Fruit fly (Drosophila melanogaster): ENCODE data around the gene CG17032.

Gene CG17032

DNA sequence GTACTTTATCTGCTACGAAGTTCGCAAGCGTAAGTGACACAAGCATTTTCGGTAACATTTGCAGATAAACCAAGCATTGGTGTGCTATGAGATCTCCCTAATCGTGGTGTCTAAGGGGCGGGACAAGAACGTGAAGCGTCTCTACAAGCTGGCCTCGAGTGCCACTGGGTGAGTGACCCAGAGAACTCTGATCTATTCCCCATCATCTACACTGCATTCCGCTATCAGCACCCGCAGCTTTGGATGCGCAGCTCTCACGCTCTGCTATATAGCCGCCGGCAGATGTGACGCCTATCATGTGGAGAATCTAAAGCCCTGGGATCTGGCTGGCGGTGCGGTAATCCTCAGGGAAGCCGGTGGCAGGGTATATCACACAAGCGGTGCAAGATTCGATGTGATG is 20.6 kb downstream of the CG17032 start:
- TF ChIP-seq Sp1 (GFP tag; optimal IDR thresholded peaks at IDR 0.05), result no peak
- no peak for TF ChIP-seq CrebA (GFP tag; optimal IDR thresholded peaks at IDR 0.05; ENCODE audit: borderline replicate concordance)
- TF ChIP-seq Hnf4 (GFP tag; optimal IDR thresholded peaks at IDR 0.05), result no peak
- TF ChIP-seq Rel (GFP tag; optimal IDR thresholded peaks at IDR 0.05), result no peak
- TF ChIP-seq Rel (tag; optimal IDR thresholded peaks at IDR 0.05), result peak; percentile 26
- TF ChIP-seq pan (optimal IDR thresholded peaks at IDR 0.05), result no peak
- peak; percentile 9 for TF ChIP-seq Hr83 (GFP tag; optimal IDR thresholded peaks at IDR 0.05; ENCODE audit: poor library complexity, severe bottlenecking)
- TF ChIP-seq Dfd (GFP tag; optimal IDR thresholded peaks at IDR 0.05), result no peak

DNA sequence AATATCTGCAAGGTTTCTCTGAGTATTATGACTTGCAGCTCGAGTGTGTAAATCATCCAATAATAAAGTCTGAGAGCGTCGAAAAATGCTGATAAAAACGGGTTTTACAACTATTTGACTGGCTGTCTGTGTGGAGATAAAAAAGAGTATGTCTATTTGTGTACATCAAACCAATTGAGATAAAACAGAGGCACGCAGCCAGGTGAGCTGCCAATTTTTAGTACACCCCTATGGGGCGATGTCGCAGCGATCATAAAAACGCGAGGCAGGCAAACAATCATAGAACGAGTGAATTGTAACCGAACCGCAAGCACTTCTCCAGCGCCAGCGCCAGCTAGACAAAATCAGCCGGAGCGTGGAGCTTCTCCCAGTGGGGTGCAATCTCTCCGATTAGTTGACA is 21.3 kb downstream of the CG17032 start, which contains the start of gene CG17027:
TSS of gene CG17027 (plus strand) at position 189 of the 400 bp plus-strand sequence.
- TF ChIP-seq Mio (GFP tag; optimal IDR thresholded peaks at IDR 0.05) (no peak), CG32264 (GFP tag; optimal IDR thresholded peaks at IDR 0.05) (no peak), Myc (optimal IDR thresholded peaks at IDR 0.05) (no peak), h (GFP tag; optimal IDR thresholded peaks at IDR 0.05) (no peak), Dfd (GFP tag; optimal IDR thresholded peaks at IDR 0.05) (no peak), sv (GFP tag; optimal IDR thresholded peaks at IDR 0.05) (no peak), usp (GFP tag; optimal IDR thresholded peaks at IDR 0.05) (no peak), brk (GFP tag; optimal IDR thresholded peaks at IDR 0.05) (no peak), HLH106 (tag; optimal IDR thresholded peaks at IDR 0.05) (no peak), fru (GFP tag; optimal IDR thresholded peaks at IDR 0.05) (no peak), dl (GFP tag; optimal IDR thresholded peaks at IDR 0.05; ENCODE audit: insufficient read depth in 1 of 2, partially characterized antibody in 2 of 2) (no peak), lola (GFP tag; optimal IDR thresholded peaks at IDR 0.05) (no peak), ey (GFP tag; optimal IDR thresholded peaks at IDR 0.05) (no peak), Hr83 (GFP tag; optimal IDR thresholded peaks at IDR 0.05; ENCODE audit: poor library complexity, severe bottlenecking) (no peak), br (GFP tag; optimal IDR thresholded peaks at IDR 0.05) (no peak), CG9705 (GFP tag; optimal IDR thresholded peaks at IDR 0.05) (no peak), psq (GFP tag; optimal IDR thresholded peaks at IDR 0.05) (no peak), dsf (GFP tag; optimal IDR thresholded peaks at IDR 0.05; ENCODE audit: borderline replicate concordance) (no peak)

DNA sequence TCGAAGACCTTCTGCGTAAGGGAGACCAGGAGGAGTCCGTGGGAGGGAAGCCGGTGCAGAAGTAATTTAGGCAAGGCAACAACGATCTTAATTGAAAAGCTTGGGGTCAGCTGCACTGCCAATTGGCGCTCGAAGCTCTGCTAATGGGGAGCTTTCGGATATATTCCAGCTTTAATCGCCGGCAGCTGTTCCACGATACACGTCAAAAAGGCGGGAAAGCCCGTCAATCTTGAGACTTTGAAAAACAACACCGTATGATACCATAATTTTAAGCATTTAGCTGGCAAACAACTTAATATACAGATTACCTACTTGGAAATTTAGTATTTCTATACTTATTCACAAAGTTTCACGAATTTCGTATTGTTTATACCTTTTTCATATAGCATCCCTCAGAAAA is 22.8 kb downstream of the CG17032 start:
- no peak for TF ChIP-seq Rel (GFP tag; optimal IDR thresholded peaks at IDR 0.05)
- peak; percentile 62 for TF ChIP-seq Rel (tag; optimal IDR thresholded peaks at IDR 0.05)
- TF ChIP-seq dsf (GFP tag; optimal IDR thresholded peaks at IDR 0.05; ENCODE audit: borderline replicate concordance), result no peak
- TF ChIP-seq brk (GFP tag; optimal IDR thresholded peaks at IDR 0.05), result no peak
- no peak for TF ChIP-seq dl (GFP tag; optimal IDR thresholded peaks at IDR 0.05; ENCODE audit: insufficient read depth in 1 of 2, partially characterized antibody in 2 of 2)
- TF ChIP-seq Sp1 (GFP tag; optimal IDR thresholded peaks at IDR 0.05), result no peak
- no peak for TF ChIP-seq h (GFP tag; optimal IDR thresholded peaks at IDR 0.05)
- TF ChIP-seq Abd-B (GFP tag; optimal IDR thresholded peaks at IDR 0.05), result no peak

DNA sequence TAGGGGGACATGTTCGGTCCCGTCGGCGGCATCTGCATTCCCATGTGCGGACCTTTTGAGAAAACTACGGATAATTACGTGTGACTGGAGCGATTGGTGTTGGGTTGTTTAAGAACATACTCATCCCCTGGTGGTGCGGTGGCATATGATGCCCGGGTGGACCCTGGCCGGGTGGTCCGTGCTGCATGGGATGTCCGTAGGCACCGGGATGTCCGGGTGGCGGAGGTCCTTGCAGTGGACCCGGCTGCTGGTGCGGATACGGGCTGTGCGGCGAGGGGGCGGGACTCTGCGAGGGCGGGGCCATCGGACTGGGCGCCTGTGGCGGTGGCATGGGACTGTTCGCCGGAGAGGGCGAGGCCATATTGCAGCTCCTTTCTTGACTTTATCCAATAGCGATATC is 23.5 kb downstream of the CG17032 start:
- TF ChIP-seq CG32264 (GFP tag; optimal IDR thresholded peaks at IDR 0.05), result no peak
- TF ChIP-seq usp (GFP tag; optimal IDR thresholded peaks at IDR 0.05), result no peak
- TF ChIP-seq Hr83 (GFP tag; optimal IDR thresholded peaks at IDR 0.05; ENCODE audit: poor library complexity, severe bottlenecking), result no peak
- peak; percentile 80 for TF ChIP-seq Dfd (GFP tag; optimal IDR thresholded peaks at IDR 0.05)

DNA sequence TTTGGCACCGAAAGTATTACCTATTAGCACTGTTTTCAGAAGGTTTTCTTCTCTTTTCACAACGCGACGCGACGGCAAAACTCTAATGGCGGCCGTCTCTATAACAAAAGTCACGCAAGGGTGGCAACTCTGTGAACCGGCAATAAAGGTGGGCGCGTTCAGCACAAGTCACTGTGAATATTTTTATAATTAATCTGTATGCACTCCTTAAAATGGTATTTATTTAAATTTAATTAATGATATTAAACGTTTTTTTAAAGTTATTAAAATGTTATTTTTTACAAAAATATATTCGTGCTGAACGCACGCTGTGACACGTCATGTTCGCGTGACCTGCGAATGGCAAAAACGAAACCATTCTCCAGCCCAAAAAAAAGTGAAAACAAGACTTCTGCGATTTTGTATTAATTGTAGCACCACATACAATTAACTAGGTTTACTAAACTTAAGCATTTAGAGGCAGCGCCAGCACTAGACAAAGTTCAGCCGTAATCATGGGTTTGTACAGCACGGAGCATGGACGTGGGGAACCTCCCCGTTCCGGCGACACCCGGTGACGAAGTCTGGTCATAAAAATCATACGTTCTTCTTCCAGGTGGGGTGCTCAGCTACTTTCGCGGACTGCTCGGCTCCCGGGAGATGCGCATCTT is 24.3 kb downstream of the CG17032 start, which contains the start of the genes brm and Arl1:
TSS of gene brm (minus strand) at position 87 of the 650 bp plus-strand sequence.
TSS of gene Arl1 (plus strand) at position 353 of the 650 bp plus-strand sequence.
- TF ChIP-seq Sp1 (GFP tag; optimal IDR thresholded peaks at IDR 0.05), result peak; percentile 99
- peak; percentile 92 for TF ChIP-seq woc (GFP tag; optimal IDR thresholded peaks at IDR 0.05)
- no peak for TF ChIP-seq pan (optimal IDR thresholded peaks at IDR 0.05)
- TF ChIP-seq Jra (GFP tag; optimal IDR thresholded peaks at IDR 0.05), result peak; percentile 76
- TF ChIP-seq Mio (GFP tag; optimal IDR thresholded peaks at IDR 0.05), result peak; percentile 81
- TF ChIP-seq tai (GFP tag; optimal IDR thresholded peaks at IDR 0.05), result no peak
- peak; percentile 86 for TF ChIP-seq GATAd (GFP tag; optimal IDR thresholded peaks at IDR 0.05)
- TF ChIP-seq dsf (GFP tag; optimal IDR thresholded peaks at IDR 0.05; ENCODE audit: borderline replicate concordance), result peak; percentile 89
- no peak for TF ChIP-seq brk (GFP tag; optimal IDR thresholded peaks at IDR 0.05)
- TF ChIP-seq Hnf4 (GFP tag; optimal IDR thresholded peaks at IDR 0.05), result peak; percentile 94
- peak; percentile 87 for TF ChIP-seq CG32264 (GFP tag; optimal IDR thresholded peaks at IDR 0.05)
- peak; percentile 98 for TF ChIP-seq h (GFP tag; optimal IDR thresholded peaks at IDR 0.05)
- no peak for TF ChIP-seq Dif (GFP tag; optimal IDR thresholded peaks at IDR 0.05; ENCODE audit: partially characterized antibody)
- TF ChIP-seq ey (GFP tag; optimal IDR thresholded peaks at IDR 0.05), result peak; percentile 94
- no peak for TF ChIP-seq Dfd (GFP tag; optimal IDR thresholded peaks at IDR 0.05)
- TF ChIP-seq OdsH (GFP tag; optimal IDR thresholded peaks at IDR 0.05), result peak; percentile 97
- TF ChIP-seq psq (GFP tag; optimal IDR thresholded peaks at IDR 0.05), result peak; percentile 96
- no peak for TF ChIP-seq lola (GFP tag; optimal IDR thresholded peaks at IDR 0.05)
- no peak for TF ChIP-seq CrebA (GFP tag; optimal IDR thresholded peaks at IDR 0.05; ENCODE audit: borderline replicate concordance)
- peak; percentile 90 for TF ChIP-seq fru (GFP tag; optimal IDR thresholded peaks at IDR 0.05)
- TF ChIP-seq Hr78 (GFP tag; optimal IDR thresholded peaks at IDR 0.05), result no peak
- no peak for TF ChIP-seq N (GFP tag; optimal IDR thresholded peaks at IDR 0.05)
- peak; percentile 97 for TF ChIP-seq sv (GFP tag; optimal IDR thresholded peaks at IDR 0.05)
- TF ChIP-seq Abd-B (GFP tag; optimal IDR thresholded peaks at IDR 0.05), result no peak
- peak; percentile 98 for TF ChIP-seq dmrt93B (GFP tag; optimal IDR thresholded peaks at IDR 0.05)
- TF ChIP-seq sage (GFP tag; optimal IDR thresholded peaks at IDR 0.05), result peak; percentile 97
- no peak for TF ChIP-seq Vsx2 (GFP tag; optimal IDR thresholded peaks at IDR 0.05; ENCODE audit: partially characterized antibody)
- TF ChIP-seq usp (GFP tag; optimal IDR thresholded peaks at IDR 0.05), result no peak
- no peak for TF ChIP-seq dl (GFP tag; optimal IDR thresholded peaks at IDR 0.05; ENCODE audit: insufficient read depth in 1 of 2, partially characterized antibody in 2 of 2)
- TF ChIP-seq rgr (GFP tag; optimal IDR thresholded peaks at IDR 0.05), result peak; percentile 99
- peak; percentile 92 for TF ChIP-seq br (GFP tag; optimal IDR thresholded peaks at IDR 0.05)
